Fruit fly (Drosophila melanogaster) S2 (cell line): ENCODE data around the gene Meics.

Experiments
- CG8478 ChIP-seq: fragments of >200 bp; optimal IDR thresholded peaks from 2 replicates; lab custom pipeline; 2018
- CTCF ChIP-seq, 2 experiments: fragments of >200 bp; optimal IDR thresholded peaks; 2 replicates each; lab custom pipeline; 2018

The Meics gene

DNA sequence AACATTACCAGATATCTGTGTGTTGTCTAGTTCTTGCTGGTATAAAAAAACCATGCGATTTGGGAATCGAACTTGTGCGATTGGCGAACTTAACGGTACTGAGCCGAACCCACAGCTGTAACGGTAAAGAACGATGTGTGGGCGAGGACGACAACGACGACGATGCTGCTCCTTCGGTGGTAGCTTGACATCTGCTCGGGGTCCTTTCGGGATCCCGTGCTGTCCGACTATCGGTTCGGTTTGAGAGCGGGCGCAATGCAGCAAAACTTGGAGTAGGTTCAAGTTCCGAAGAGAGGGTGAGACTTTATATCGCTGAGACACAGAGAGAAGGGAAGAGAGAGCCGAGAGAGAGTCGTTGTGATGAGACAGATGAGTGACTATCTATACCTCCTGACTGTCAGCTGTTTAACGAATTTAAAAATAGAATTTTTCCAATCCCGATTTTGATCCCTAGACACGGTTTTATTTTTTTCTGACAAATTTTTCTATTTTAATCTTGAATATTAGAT lies 28.8 kb upstream of the Meics start, which contains the start of gene CG17364:
Gene CG17364 (minus strand): TSS at position 168 of the 509 bp plus-strand sequence.
- TF ChIP-seq CG8478 (lab: Kevin White, UChicago) (no peak), CTCF (optimal IDR thresholded peaks at IDR 0.05; lab: Kevin White, UChicago) (no peak)

dm6 chr3L:13991314-13991713 lies 26.8 kb upstream of the Meics start:
- TF ChIP-seq CG8478 (lab: Kevin White, UChicago) = no peak
- TF ChIP-seq CTCF (optimal IDR thresholded peaks at IDR 0.05; lab: Kevin White, UChicago) = no peak

DNA sequence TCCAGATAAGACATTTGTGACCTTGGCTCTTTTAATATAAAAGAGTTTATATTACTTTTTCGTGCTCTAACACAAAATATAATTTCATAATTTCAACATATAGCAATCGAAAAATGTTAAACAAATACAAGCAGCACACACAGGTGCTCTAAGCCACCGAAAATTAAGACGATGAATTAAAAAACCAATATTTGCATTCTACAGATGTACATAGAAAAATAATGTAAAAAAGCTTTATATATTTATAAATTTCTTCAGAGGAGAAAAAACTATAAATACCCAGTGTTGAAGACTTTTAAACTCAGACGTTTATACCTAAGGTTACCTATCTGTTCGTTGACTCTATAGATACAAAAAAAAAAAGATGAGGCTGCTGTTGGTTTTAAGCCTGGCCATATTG lies 23.1 kb upstream of the Meics start, which contains the start of gene CG9040:
Gene CG9040 (plus strand): TSS at position 301 of the 400 bp plus-strand sequence.
- TF ChIP-seq CTCF (optimal IDR thresholded peaks at IDR 0.05; lab: Kevin White, UChicago) = no peak
- TF ChIP-seq CG8478 (lab: Kevin White, UChicago) = no peak

DNA sequence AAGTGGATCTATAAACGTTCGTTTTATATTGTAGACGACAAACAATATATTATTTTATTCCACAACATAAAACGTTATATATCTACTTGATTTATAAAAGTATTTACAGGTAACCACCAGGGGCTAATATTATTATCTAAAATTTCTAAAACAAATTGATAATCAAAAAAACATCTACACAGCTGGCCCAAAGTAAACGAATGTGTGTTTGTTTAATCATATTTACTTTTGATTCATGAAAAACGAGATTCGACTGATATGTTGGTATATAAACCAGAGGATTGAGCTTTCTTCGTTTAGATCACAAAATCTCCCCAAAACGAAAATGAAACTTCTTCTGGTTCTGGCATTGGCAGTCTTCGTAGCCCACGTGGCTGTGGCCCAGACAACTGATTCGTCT lies 21.8 kb upstream of the Meics start, which contains the start of gene CG17362:
Gene CG17362 (plus strand): TSS at position 291 of the 400 bp plus-strand sequence.
- no peak for TF ChIP-seq CG8478 (lab: Kevin White, UChicago)
- no peak for TF ChIP-seq CTCF (optimal IDR thresholded peaks at IDR 0.05; lab: Kevin White, UChicago)

DNA sequence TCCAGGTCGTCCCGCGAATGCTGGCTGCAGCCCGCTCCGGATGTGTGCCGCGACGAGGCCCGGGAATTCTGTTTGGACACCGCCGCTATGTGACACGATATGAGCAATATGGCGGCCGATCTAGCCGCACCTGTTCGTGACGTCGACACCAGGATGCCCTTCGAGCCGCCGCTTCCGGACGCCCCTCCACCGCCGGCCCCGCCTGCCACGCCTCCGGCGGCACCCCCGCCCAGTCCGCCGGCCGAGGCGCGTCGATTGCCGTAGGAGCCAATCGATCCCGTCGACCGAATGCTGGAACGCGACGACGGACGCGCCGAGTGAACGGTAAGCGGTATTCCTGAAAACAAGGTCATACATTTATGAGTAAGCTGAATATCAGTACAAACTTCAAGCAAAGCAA lies 18.0 kb upstream of the Meics start:
- TF ChIP-seq CTCF (optimal IDR thresholded peaks at IDR 0.05; lab: Kevin White, UChicago) = no peak
- no peak for TF ChIP-seq CG8478 (lab: Kevin White, UChicago)

DNA sequence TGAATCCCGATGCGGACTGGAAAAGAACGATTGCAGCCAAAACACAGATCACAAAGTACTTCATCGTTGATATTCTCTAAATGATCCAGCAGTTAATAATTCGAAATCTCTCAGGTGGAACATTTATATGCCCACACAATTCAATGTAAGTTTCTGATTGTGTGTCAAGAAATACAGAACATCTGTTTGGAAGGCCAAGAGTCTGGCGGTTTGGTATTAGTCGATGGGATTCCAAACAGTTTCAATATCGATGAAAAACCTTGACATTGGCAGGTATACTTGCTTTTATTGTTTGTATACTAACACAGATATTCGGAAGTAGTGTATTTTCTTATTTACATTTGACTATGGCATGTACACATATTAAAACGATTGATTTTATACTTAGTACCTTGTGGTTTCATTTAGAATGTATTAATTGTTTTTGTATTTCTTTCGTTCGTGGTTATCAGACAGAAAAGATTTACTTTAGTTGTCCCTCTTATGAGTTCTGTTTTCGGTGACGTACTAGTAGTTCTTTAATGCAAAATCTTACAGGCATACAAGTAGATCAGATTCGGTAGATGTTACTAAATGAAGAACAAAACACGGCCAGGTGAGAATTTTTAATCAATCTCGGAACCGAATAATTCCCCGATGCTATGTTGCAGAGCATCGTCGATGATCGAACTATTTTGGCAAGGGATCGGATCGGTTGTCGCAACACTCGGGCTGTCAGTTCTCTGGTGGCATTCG lies 9.0 kb upstream of the Meics start, which contains the start of the genes CG13738 and Hsc70-1:
Gene CG13738 (minus strand): TSS at position 101 of the 735 bp plus-strand sequence.
Gene Hsc70-1 (plus strand): TSS at position 685 of the 735 bp plus-strand sequence.
- TF ChIP-seq CTCF (optimal IDR thresholded peaks at IDR 0.05; lab: Kevin White, UChicago) (no peak), CG8478 (lab: Kevin White, UChicago) (no peak)

dm6 chr3L:13965502-13965843 lies 971 bp upstream of the Meics start:
- TF ChIP-seq CG8478 (lab: Kevin White, UChicago) = no peak
- no peak for TF ChIP-seq CTCF (optimal IDR thresholded peaks at IDR 0.05; lab: Kevin White, UChicago)

dm6 chr3L:13957789-13958188 lies 6.7 kb downstream of the Meics start:
- no peak for TF ChIP-seq CTCF (optimal IDR thresholded peaks at IDR 0.05; lab: Kevin White, UChicago)
- TF ChIP-seq CG8478 (lab: Kevin White, UChicago) = no peak

DNA sequence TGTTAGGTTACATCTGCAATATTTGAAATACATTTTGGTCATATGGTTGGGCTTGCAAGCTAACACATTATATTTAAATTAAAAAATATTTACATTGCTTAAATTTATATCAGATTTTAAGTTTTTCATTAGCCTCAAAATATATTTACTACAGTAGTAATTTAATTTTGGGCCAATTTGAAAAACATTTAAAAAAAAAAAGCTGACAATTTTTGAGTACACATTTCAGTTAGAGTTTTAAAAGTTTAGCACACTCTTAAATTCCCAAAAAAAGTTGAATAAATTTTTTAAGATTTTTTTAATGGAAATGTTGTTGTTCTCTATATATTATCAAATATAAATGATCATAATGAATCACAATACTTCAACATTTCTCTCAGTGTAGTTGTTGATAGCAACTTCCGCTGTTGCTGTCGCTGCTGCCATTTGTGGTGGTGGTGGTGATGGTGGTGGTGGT lies 7.3 kb downstream of the Meics start:
- TF ChIP-seq CTCF (optimal IDR thresholded peaks at IDR 0.05; lab: Kevin White, UChicago) (no peak), CG8478 (lab: Kevin White, UChicago) (no peak)

- TF ChIP-seq CG8478 (lab: Kevin White, UChicago) (no peak), CTCF (optimal IDR thresholded peaks at IDR 0.05; lab: Kevin White, UChicago) (no peak)
These were observed 7.8 kb downstream of the Meics start for dm6 chr3L:13956667-13957066.

- TF ChIP-seq CG8478 (lab: Kevin White, UChicago) (no peak), CTCF (optimal IDR thresholded peaks at IDR 0.05; lab: Kevin White, UChicago) (no peak)
These were observed 11.9 kb downstream of the Meics start for dm6 chr3L:13952484-13953048.

DNA sequence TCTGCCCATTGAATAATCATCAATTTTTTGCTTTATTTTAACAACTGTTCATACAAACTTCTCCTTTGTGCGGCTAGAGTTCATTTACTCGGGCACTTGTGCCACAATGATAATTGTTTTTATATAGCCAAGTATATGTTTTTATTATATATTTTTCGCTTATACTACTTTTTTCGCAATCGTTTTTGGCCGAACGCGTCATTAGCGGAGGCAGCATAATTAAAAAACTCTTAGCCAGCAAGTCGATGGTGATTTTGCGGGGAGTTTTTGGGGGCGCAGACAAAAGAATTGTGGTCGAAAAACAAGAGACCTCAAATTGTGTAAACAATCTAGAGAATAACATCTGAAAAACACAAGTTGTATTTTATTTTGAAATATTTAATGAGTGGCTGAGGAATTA lies 12.9 kb downstream of the Meics start:
- TF ChIP-seq CG8478 (lab: Kevin White, UChicago) (no peak), CTCF (optimal IDR thresholded peaks at IDR 0.05; lab: Kevin White, UChicago) (no peak)

DNA sequence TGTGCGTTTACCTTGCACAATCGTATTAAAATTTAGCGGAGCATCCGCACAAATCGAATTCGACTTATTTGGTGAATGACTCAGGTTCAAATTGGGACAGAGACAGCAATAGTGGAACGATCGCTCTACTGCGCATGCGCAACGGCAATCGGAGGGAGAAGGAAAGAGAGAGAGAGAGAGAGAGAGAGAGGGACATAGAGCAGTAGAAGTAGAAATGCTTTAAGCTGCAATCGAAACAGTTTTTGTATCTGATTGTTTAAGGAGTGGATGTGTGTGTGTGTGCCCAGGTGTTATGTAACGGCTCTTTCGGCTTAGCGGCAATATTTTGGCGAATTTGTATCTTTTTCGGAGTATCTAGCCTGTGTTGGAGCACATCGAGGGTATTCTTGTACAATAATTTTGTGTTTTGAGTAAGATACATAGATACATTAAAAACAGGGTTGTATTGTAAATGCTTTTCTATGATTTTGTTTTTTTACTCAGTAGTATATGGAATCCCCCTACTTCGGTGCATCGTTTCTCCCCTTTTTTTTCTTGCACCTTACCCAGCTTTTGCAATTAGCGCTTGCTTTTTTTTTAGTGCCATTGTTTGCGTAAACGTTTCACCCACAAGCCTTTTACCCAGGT lies 14.9 kb downstream of the Meics start:
- TF ChIP-seq CG8478 (lab: Kevin White, UChicago) (no peak), CTCF (optimal IDR thresholded peaks at IDR 0.05; lab: Kevin White, UChicago) (no peak)

- TF ChIP-seq CTCF (optimal IDR thresholded peaks at IDR 0.05; lab: Kevin White, UChicago) (no peak), CG8478 (lab: Kevin White, UChicago) (no peak)
These were observed 18.5 kb downstream of the Meics start for dm6 chr3L:13946003-13946402.

DNA sequence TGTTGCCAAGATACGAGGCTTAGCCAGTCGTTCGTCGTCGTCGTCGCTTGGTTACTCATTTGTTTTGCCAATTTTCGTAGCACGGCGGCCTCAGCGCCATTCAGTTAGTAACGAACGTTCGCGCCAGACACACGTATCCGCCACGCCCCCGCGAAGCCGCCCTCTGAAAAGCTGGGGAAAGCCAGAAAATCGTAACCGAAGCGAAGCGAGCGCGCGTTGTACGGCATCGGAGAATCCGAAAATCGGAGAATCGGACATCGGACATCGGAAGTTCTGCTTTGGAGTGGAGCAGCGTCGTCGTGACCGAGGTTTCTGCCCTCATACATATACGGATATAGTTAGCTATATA lies 25.4 kb downstream of the Meics start, which contains the start of gene CG32137:
Gene CG32137 (plus strand): TSS at position 100 of the 349 bp plus-strand sequence.
- TF ChIP-seq CTCF (optimal IDR thresholded peaks at IDR 0.05; lab: Kevin White, UChicago) (no peak), CG8478 (lab: Kevin White, UChicago) (no peak)
